Worm (Caenorhabditis elegans) whole organism, mixed stage, embryonic: ENCODE data around the gene cht-1.

Experiments used
- ces-1 ChIP-seq: fragments of 150-350 bp; optimal IDR thresholded peaks from 2 replicates; lab custom pipeline; 2014; ENCODE audit warnings: missing biosample characterization, missing genetic modification reagents, missing genetic modification characterization
- elt-3 ChIP-seq: fragments of 150-350 bp; optimal IDR thresholded peaks from 2 replicates; lab custom pipeline; 2014; ENCODE audit warnings: missing biosample characterization, missing genetic modification characterization
- lin-13 ChIP-seq: fragments of 150-350 bp; optimal IDR thresholded peaks from 2 replicates; lab custom pipeline; 2014; ENCODE audit warnings: missing biosample characterization, missing genetic modification characterization
- mep-1 ChIP-seq: fragments of 150-350 bp; optimal IDR thresholded peaks from 2 replicates; lab custom pipeline; 2017; ENCODE audit warnings: missing biosample characterization, missing genetic modification reagents, missing genetic modification characterization, inconsistent platforms
- nhr-12 ChIP-seq: fragments of 150-350 bp; optimal IDR thresholded peaks from 2 replicates; lab custom pipeline; 2014; ENCODE audit warnings: missing biosample characterization, missing genetic modification characterization
- unc-39 ChIP-seq: fragments of 150-350 bp; optimal IDR thresholded peaks from 2 replicates; lab custom pipeline; 2014; ENCODE audit warnings: missing biosample characterization, missing genetic modification characterization
- ztf-11 ChIP-seq: fragments of 150-350 bp; optimal IDR thresholded peaks from 2 replicates; lab custom pipeline; 2014; ENCODE audit warnings: missing biosample characterization, missing genetic modification characterization

DNA sequence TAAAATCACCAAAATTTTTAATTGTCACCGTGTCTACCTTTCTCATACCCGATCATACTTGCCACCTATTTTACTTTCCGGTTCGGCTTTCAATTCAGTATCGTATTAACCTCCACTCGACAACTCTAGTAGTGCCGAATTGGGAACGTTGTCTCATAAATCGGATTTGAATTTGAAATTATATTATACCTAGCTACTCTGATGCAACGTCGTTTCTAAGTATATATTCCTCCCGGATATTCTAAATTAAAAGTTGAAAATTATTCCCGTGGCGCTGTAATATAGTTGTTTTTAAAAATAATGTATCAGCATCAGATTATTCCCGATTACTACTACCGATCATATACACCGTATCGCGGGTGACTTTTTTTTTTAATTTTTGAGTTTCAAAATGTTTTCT lies 31.2 kb downstream of the cht-1 start, which contains the start of gene ZK563.2:
- TF ChIP-seq mep-1 (no peak), ces-1 (GFP tag; lab: Kevin White, UChicago) (no peak), elt-3 (no peak), nhr-12 (tag; lab: Kevin White, UChicago) (no peak), unc-39 (no peak), lin-13 (no peak), ztf-11 (tag; lab: Kevin White, UChicago) (no peak)
